Fruit fly (Drosophila melanogaster) whole organism, embryonic: ENCODE results near the gene CG33986.
A peak's percentile ranks its signal among the peaks of the same experiment; 100 is the strongest.

Source experiments
- Bteb2 ChIP-seq: fragments of 200-800 bp; sonication (Bioruptor generic); optimal IDR thresholded peaks from 2 replicates; lab custom pipeline; 2016; ENCODE audit warnings: missing biosample characterization, missing genetic modification characterization
- CG10209 ChIP-seq: fragments of 200-800 bp; sonication (Bioruptor generic); optimal IDR thresholded peaks from 3 replicates; lab custom pipeline; 2017; ENCODE audit warnings: missing biosample characterization, mild to moderate bottlenecking, missing genetic modification characterization, missing genetic modification reagents
- CG10431 ChIP-seq: fragments of 200-800 bp; sonication (Bioruptor generic); optimal IDR thresholded peaks from 3 replicates; lab custom pipeline; 2018; ENCODE audit warnings: missing biosample characterization, mild to moderate bottlenecking, missing genetic modification characterization
- CG10654 ChIP-seq: fragments of 200-800 bp; sonication (Bioruptor generic); optimal IDR thresholded peaks from 2 replicates; lab custom pipeline; 2016; ENCODE audit warnings: missing biosample characterization, missing genetic modification characterization
- CG11560 ChIP-seq: fragments of 200-800 bp; sonication (Bioruptor generic); IDR thresholded peaks from 3 replicates; pipeline ENCODE4 v1.3.6; 2022; ENCODE audit warnings: missing biosample characterization, missing genetic modification characterization
- CG12942 ChIP-seq: fragments of 200-800 bp; sonication (Bioruptor generic); optimal IDR thresholded peaks from 3 replicates; lab custom pipeline; 2016; ENCODE audit warnings: missing biosample characterization, missing genetic modification characterization
- CG1529 ChIP-seq: fragments of 200-800 bp; sonication (Bioruptor generic); optimal IDR thresholded peaks from 3 replicates; lab custom pipeline; 2018; ENCODE audit warnings: missing biosample characterization, missing genetic modification characterization
- CG1603 ChIP-seq: fragments of 200-800 bp; sonication (Bioruptor generic); optimal IDR thresholded peaks from 2 replicates; lab custom pipeline; 2019; ENCODE audit warnings: missing biosample characterization, mild to moderate bottlenecking, missing genetic modification characterization, moderate library complexity
- CG16815 ChIP-seq: fragments of 200-800 bp; sonication (Bioruptor generic); optimal IDR thresholded peaks from 3 replicates; lab custom pipeline; 2017; ENCODE audit warnings: missing biosample characterization, mild to moderate bottlenecking, missing genetic modification characterization
- CG16863 ChIP-seq: fragments of 200-800 bp; sonication (Bioruptor generic); optimal IDR thresholded peaks from 3 replicates; lab custom pipeline; 2016; ENCODE audit warnings: missing biosample characterization, missing genetic modification characterization
- CG18476 ChIP-seq: fragments of 200-800 bp; sonication (Bioruptor generic); optimal IDR thresholded peaks from 2 replicates; lab custom pipeline; 2016; ENCODE audit warnings: missing biosample characterization, mild to moderate bottlenecking, missing genetic modification characterization
- CG2120 ChIP-seq: fragments of 200-800 bp; sonication (Bioruptor generic); optimal IDR thresholded peaks from 3 replicates; lab custom pipeline; 2016; ENCODE audit warnings: missing biosample characterization, missing genetic modification characterization
- CG31441 ChIP-seq: fragments of 200-800 bp; sonication (Bioruptor generic); IDR thresholded peaks from 2 replicates; pipeline ENCODE4 v1.3.6; 2022; ENCODE audit warnings: missing biosample characterization, missing genetic modification characterization
- CG32532 ChIP-seq: fragments of 200-800 bp; sonication (Bioruptor generic); IDR thresholded peaks from 2 replicates; pipeline ENCODE4 v1.3.6; 2022; ENCODE audit warnings: missing biosample characterization, missing genetic modification characterization
- CG34376 ChIP-seq: fragments of 200-800 bp; sonication (Bioruptor generic); optimal IDR thresholded peaks from 2 replicates; lab custom pipeline; 2018; ENCODE audit warnings: missing biosample characterization, mild to moderate bottlenecking, missing genetic modification characterization
- CG3838 ChIP-seq: fragments of 200-800 bp; sonication (Bioruptor generic); optimal IDR thresholded peaks from 3 replicates; lab custom pipeline; 2016; ENCODE audit warnings: missing biosample characterization, missing genetic modification characterization
- CG4424 ChIP-seq: fragments of 200-800 bp; sonication (Bioruptor generic); optimal IDR thresholded peaks from 3 replicates; lab custom pipeline; 2016; ENCODE audit warnings: missing biosample characterization, missing genetic modification characterization
- CG5180 ChIP-seq: fragments of 200-800 bp; sonication (Bioruptor generic); optimal IDR thresholded peaks from 3 replicates; lab custom pipeline; 2017; ENCODE audit warnings: missing biosample characterization, missing genetic modification characterization, mild to moderate bottlenecking, moderate library complexity, missing genetic modification reagents
- CG9817 ChIP-seq: fragments of 200-800 bp; sonication (Bioruptor generic); optimal IDR thresholded peaks from 2 replicates; lab custom pipeline; 2018; ENCODE audit warnings: missing biosample characterization, mild to moderate bottlenecking, missing genetic modification characterization, moderate library complexity
- CG9876 ChIP-seq: fragments of 200-800 bp; sonication (Bioruptor generic); optimal IDR thresholded peaks from 2 replicates; lab custom pipeline; 2016; ENCODE audit warnings: missing biosample characterization, missing genetic modification characterization
- Chrac-16 ChIP-seq: fragments of 200-800 bp; sonication (Bioruptor generic); optimal IDR thresholded peaks from 3 replicates; lab custom pipeline; 2016; ENCODE audit warnings: missing biosample characterization, missing genetic modification characterization
- E2f2 ChIP-seq: fragments of 200-800 bp; sonication (Bioruptor generic); IDR thresholded peaks from 2 replicates; pipeline ENCODE4 v1.3.6; 2022; ENCODE audit warnings: missing biosample characterization, missing genetic modification characterization
- Ets65A ChIP-seq: fragments of 200-800 bp; sonication (Bioruptor generic); peaks from one replicate; lab custom pipeline; 2016; ENCODE audit warnings: missing biosample characterization, missing genetic modification characterization
- Fer3 ChIP-seq: fragments of 200-800 bp; sonication (Bioruptor generic); optimal IDR thresholded peaks from 2 replicates; lab custom pipeline; 2018; ENCODE audit warnings: missing biosample characterization, mild to moderate bottlenecking, missing genetic modification characterization, moderate library complexity
- NK7.1 ChIP-seq: fragments of 200-800 bp; sonication (Bioruptor generic); optimal IDR thresholded peaks from 3 replicates; lab custom pipeline; 2016; ENCODE audit warnings: missing biosample characterization, missing genetic modification characterization
- Opbp ChIP-seq: fragments of 200-800 bp; sonication (Bioruptor generic); IDR thresholded peaks from 3 replicates; pipeline ENCODE4 v1.3.6; 2022; ENCODE audit warnings: missing biosample characterization, missing genetic modification characterization; ENCODE audit not compliant: partially characterized antibody
- Rx ChIP-seq: fragments of 200-800 bp; sonication (Bioruptor generic); IDR thresholded peaks from 2 replicates; pipeline ENCODE4 v1.3.6; 2022; ENCODE audit warnings: missing biosample characterization, missing genetic modification characterization
- Sin3A ChIP-seq: fragments of >200 bp; optimal IDR thresholded peaks from 2 replicates; lab custom pipeline; 2018
- ab ChIP-seq: fragments of 200-800 bp; sonication (Bioruptor generic); optimal IDR thresholded peaks from 2 replicates; lab custom pipeline; 2016; ENCODE audit warnings: missing biosample characterization, missing genetic modification characterization
- br ChIP-seq: fragments of >200 bp; optimal IDR thresholded peaks from 2 replicates; lab custom pipeline; 2017
- cad ChIP-seq: fragments of >200 bp; optimal IDR thresholded peaks from 2 replicates; lab custom pipeline; 2017; ENCODE audit warnings: missing biosample characterization, missing genetic modification characterization
- corto ChIP-seq: fragments of 200-800 bp; sonication (Bioruptor generic); optimal IDR thresholded peaks from 2 replicates; lab custom pipeline; 2016; ENCODE audit warnings: missing biosample characterization, mild to moderate bottlenecking, missing genetic modification characterization, moderate library complexity
- crp ChIP-seq, 2 experiments: fragments of 200-800 bp; sonication (Bioruptor generic); optimal IDR thresholded peaks; 2 replicates in 1 of 2; 3 replicates in 1 of 2; lab custom pipeline; 2017; ENCODE audit warnings: missing biosample characterization in 2 of 2, missing genetic modification characterization in 2 of 2, mild to moderate bottlenecking in 1 of 2, moderate library complexity in 1 of 2
- cwo ChIP-seq: fragments of 200-800 bp; sonication (Bioruptor generic); optimal IDR thresholded peaks from 3 replicates; lab custom pipeline; 2017; ENCODE audit warnings: missing biosample characterization, missing genetic modification characterization, mild to moderate bottlenecking, moderate library complexity, missing genetic modification reagents
- dm ChIP-seq: fragments of 200-800 bp; sonication (Bioruptor generic); optimal IDR thresholded peaks from 3 replicates; lab custom pipeline; 2016; ENCODE audit warnings: missing biosample characterization, missing genetic modification characterization
- en ChIP-seq: fragments of 200-800 bp; sonication (Bioruptor generic); optimal IDR thresholded peaks from 2 replicates; lab custom pipeline; 2016; ENCODE audit warnings: missing biosample characterization, missing genetic modification characterization
- gcm2 ChIP-seq: fragments of 200-800 bp; sonication (Bioruptor generic); optimal IDR thresholded peaks from 2 replicates; lab custom pipeline; 2016; ENCODE audit warnings: missing biosample characterization, missing genetic modification characterization
- grau ChIP-seq: fragments of 200-800 bp; optimal IDR thresholded peaks from 3 replicates; lab custom pipeline; 2019; ENCODE audit warnings: missing biosample characterization, mild to moderate bottlenecking, missing genetic modification characterization, moderate library complexity
- insv ChIP-seq, 2 experiments: fragments of 200-800 bp; sonication (Bioruptor generic); optimal IDR thresholded peaks; 3 replicates each; lab custom pipeline; 2016 to 2018; ENCODE audit warnings: missing biosample characterization in 2 of 2, missing genetic modification characterization in 2 of 2
- kah ChIP-seq: fragments of 200-800 bp; sonication (Bioruptor generic); optimal IDR thresholded peaks from 2 replicates; lab custom pipeline; 2018; ENCODE audit warnings: missing biosample characterization, mild to moderate bottlenecking, missing genetic modification characterization
- lbe ChIP-seq: fragments of 200-800 bp; sonication (Bioruptor generic); optimal IDR thresholded peaks from 2 replicates; lab custom pipeline; 2016; ENCODE audit warnings: missing biosample characterization, mild to moderate bottlenecking, missing genetic modification characterization
- mld ChIP-seq: fragments of 200-800 bp; sonication (Bioruptor generic); IDR thresholded peaks from 3 replicates; pipeline ENCODE4 v1.3.6; 2022; ENCODE audit warnings: missing biosample characterization, missing genetic modification characterization; ENCODE audit not compliant: partially characterized antibody
- onecut ChIP-seq: fragments of 200-800 bp; sonication (Bioruptor generic); IDR thresholded peaks from 2 replicates; pipeline ENCODE4 v1.3.6; 2022; ENCODE audit warnings: missing biosample characterization, missing genetic modification characterization
- pzg ChIP-seq: fragments of 200-800 bp; sonication (Bioruptor generic); optimal IDR thresholded peaks from 3 replicates; lab custom pipeline; 2018; ENCODE audit warnings: missing biosample characterization, mild to moderate bottlenecking, missing genetic modification characterization, moderate library complexity
- run ChIP-seq: fragments of 200-800 bp; sonication (Bioruptor generic); optimal IDR thresholded peaks from 3 replicates; lab custom pipeline; 2018; ENCODE audit warnings: missing biosample characterization, mild to moderate bottlenecking, missing genetic modification characterization
- sim ChIP-seq: fragments of 200-800 bp; sonication (Bioruptor generic); IDR thresholded peaks from 2 replicates; pipeline ENCODE4 v1.3.6; 2022; ENCODE audit warnings: missing biosample characterization, missing genetic modification characterization
- stc ChIP-seq: fragments of 200-800 bp; sonication (Bioruptor generic); IDR thresholded peaks from 2 replicates; pipeline ENCODE4 v1.3.6; 2022; ENCODE audit warnings: missing biosample characterization, missing genetic modification characterization
- vfl ChIP-seq: fragments of 200-800 bp; sonication (Bioruptor generic); optimal IDR thresholded peaks from 2 replicates; lab custom pipeline; 2016; ENCODE audit warnings: missing biosample characterization, missing genetic modification characterization
- vnd ChIP-seq: fragments of 200-800 bp; sonication (Bioruptor generic); IDR thresholded peaks from 3 replicates; pipeline ENCODE4 v1.3.6; 2022; ENCODE audit warnings: missing biosample characterization, missing genetic modification characterization; ENCODE audit not compliant: partially characterized antibody
- wdn ChIP-seq: fragments of 200-800 bp; sonication (Bioruptor generic); IDR thresholded peaks from 2 replicates; pipeline ENCODE4 v1.3.6; 2022; ENCODE audit warnings: missing biosample characterization, missing genetic modification characterization
- wek ChIP-seq: fragments of 200-800 bp; sonication (Bioruptor generic); optimal IDR thresholded peaks from 3 replicates; lab custom pipeline; 2018; ENCODE audit warnings: missing biosample characterization, mild to moderate bottlenecking, missing genetic modification characterization, moderate library complexity
- yki ChIP-seq: fragments of >200 bp; optimal IDR thresholded peaks from 3 replicates; lab custom pipeline; 2018

Gene CG33986

DNA sequence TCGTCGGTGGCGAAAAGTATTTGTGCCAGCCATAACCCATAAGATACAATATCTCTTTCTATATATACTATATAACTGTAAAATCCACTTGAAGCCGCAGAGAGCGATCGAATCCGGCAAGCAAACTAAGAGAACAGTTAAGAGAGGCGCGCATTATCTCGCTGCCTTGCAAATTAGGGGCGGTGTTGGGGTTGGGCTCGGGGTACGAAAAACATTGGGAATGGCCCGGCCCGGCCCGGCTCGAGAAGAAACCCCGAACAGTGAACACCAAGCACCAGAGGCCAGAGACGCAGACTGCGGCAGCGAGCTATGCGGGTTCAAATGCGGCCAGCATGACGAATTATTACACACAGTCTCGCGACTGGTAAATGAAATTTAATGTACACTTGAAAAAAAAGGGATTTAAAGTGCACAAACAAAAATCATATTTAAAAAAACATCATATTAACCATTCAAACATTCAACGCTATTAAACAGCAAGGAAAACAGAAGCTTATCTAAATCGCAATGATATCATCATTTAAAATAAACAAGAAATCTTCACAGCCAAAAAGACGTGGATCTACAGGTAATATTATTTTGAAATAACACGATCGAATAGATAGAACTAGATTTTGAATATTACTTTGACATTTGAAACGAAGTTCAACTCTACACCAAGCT is 7.4 kb upstream of the CG33986 start (continued):
- TF ChIP-seq sim (GFP tag; lab: Robert Waterston, UW) (peak; percentile 29; the same call in 1 of the 2 replicates), CG32532 (GFP tag; lab: Robert Waterston, UW) (peak; percentile 58), CG4424 (GFP tag; lab: Kevin White, UChicago) (peak; percentile 63), Fer3 (peak; percentile 16), CG1603 (tag; lab: Kevin White, UChicago) (no peak), stc (GFP tag; lab: Robert Waterston, UW) (no peak), CG9876 (peak; percentile 22), ab (no peak), CG10209 (GFP tag; lab: Kevin White, UChicago) (no peak), cad (GFP tag; lab: Kevin White, UChicago) (no peak), CG16815 (no peak), CG10654 (GFP tag; lab: Kevin White, UChicago) (peak; percentile 15), CG9817 (tag; lab: Kevin White, UChicago) (peak; percentile 20), CG18476 (peak; percentile 23), CG34376 (GFP tag; lab: Kevin White, UChicago) (no peak), crp (GFP tag; optimal IDR thresholded peaks at IDR 0.05; lab: Kevin White, UChicago) (no peak), onecut (GFP tag; lab: Robert Waterston, UW) (peak; percentile 23; the same call in 1 of the 2 replicates), grau (tag; lab: Kevin White, UChicago) (peak; percentile 51), br (lab: Kevin White, UChicago) (no peak), Sin3A (lab: Kevin White, UChicago) (no peak), mld (GFP tag; lab: Robert Waterston, UW) (no peak), wek (no peak), pzg (GFP tag; lab: Kevin White, UChicago) (no peak), en (GFP tag; lab: Kevin White, UChicago) (no peak), vfl (GFP tag; lab: Kevin White, UChicago) (no peak), wdn (0 out of 2 replicates have a peak, but pooled peaks have one; percentile 5), CG3838 (GFP tag; lab: Kevin White, UChicago) (no peak), CG11560 (tag; lab: Robert Waterston, UW) (no peak), corto (GFP tag; lab: Kevin White, UChicago) (no peak), E2f2 (GFP tag; lab: Robert Waterston, UW) (no peak), Ets65A (GFP tag; lab: Kevin White, UChicago) (no peak), CG1529 (GFP tag; lab: Kevin White, UChicago) (no peak), Bteb2 (GFP tag; lab: Kevin White, UChicago) (no peak), run (no peak), vnd (GFP tag; lab: Robert Waterston, UW) (no peak), Chrac-16 (GFP tag; lab: Kevin White, UChicago) (peak; percentile 1), NK7.1 (GFP tag; lab: Kevin White, UChicago) (no peak), CG31441 (GFP tag; lab: Robert Waterston, UW) (peak; percentile 68), Rx (GFP tag; lab: Robert Waterston, UW) (peak; percentile 46), Opbp (no peak), yki (lab: Kevin White, UChicago) (no peak), CG10431 (no peak), CG16863 (GFP tag; lab: Kevin White, UChicago) (no peak), CG5180 (GFP tag; lab: Kevin White, UChicago) (peak; percentile 45), insv (GFP tag; optimal IDR thresholded peaks at IDR 0.05; lab: Kevin White, UChicago) (no peak), CG12942 (GFP tag; lab: Kevin White, UChicago) (no peak), cwo (GFP tag; lab: Kevin White, UChicago) (peak; percentile 34), dm (no peak), gcm2 (GFP tag; lab: Kevin White, UChicago) (no peak), lbe (peak; percentile 74), kah (GFP tag; lab: Kevin White, UChicago) (no peak), CG2120 (GFP tag; lab: Kevin White, UChicago) (no peak)
